Fruit fly (Drosophila melanogaster): Measurements from ENCODE around the gene Tbc1d15-17.

Tbc1d15-17 gene

DNA sequence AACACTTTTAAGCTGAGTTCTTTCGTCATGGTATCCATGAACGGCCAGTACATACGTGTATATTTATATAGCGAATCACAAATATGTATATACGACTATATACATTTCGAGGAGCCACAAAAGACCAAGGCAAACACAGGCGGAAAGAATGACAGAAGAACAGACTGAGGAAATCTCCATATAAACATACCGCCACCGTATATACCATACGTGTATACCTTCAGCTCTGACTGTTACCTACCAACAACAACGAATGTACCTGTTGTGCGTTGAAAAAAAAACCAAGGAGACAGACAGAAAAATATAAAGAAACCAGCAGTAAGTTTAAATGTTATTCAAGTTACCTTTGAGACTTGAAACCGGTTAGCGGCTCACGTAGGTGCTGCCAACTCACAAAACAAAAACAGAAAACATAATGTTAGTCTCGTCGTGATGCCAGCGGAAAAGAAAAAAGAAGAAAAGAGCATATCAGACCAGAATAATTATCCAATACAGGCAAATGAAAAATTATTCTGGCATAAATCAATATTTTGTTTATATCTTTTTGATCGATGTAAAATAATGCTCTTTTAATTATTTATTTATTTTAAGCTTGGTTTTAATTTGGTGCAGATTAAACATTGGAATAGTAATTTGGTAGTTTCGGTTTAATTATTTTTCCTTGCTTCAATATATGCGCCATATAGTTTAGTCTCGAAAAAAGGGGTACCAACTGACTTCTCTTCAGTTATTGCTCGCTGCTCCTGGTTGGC lies 35.3 kb upstream of the Tbc1d15-17 start (continued):
- TF ChIP-seq eg (GFP tag; IDR thresholded peaks at IDR 0.05) (no peak; the same call in 2 of the 3 replicates), lz (GFP tag; optimal IDR thresholded peaks at IDR 0.05) (peak; percentile 45), salr (GFP tag; optimal IDR thresholded peaks at IDR 0.05) (peak in 1 of 2 experiments; percentile 76), CG34406 (GFP tag; optimal IDR thresholded peaks at IDR 0.05) (peak; percentile 50), CG11294 (GFP tag; IDR thresholded peaks at IDR 0.05) (no peak), Smox (GFP tag; optimal IDR thresholded peaks at IDR 0.05) (peak; percentile 52), CG31627 (GFP tag; optimal IDR thresholded peaks at IDR 0.05) (peak; percentile 7), ss (GFP tag; optimal IDR thresholded peaks at IDR 0.05) (peak; percentile 74 to 76), dac (GFP tag; optimal IDR thresholded peaks at IDR 0.05) (peak; percentile 59), CG8632 (GFP tag; optimal IDR thresholded peaks at IDR 0.05) (peak; percentile 34), fd59A (GFP tag; optimal IDR thresholded peaks at IDR 0.05) (no peak), Ets96B (tag; optimal IDR thresholded peaks at IDR 0.05) (peak; percentile 37), topi (GFP tag; optimal IDR thresholded peaks at IDR 0.05) (peak; percentile 13), fd85E (GFP tag; optimal IDR thresholded peaks at IDR 0.05) (no peak), fkh (GFP tag; optimal IDR thresholded peaks at IDR 0.05) (peak; percentile 87), CG32006 (GFP tag; optimal IDR thresholded peaks at IDR 0.05) (peak; percentile 86), Sox15 (GFP tag; optimal IDR thresholded peaks at IDR 0.05) (peak; percentile 37), CG8119 (GFP tag; IDR thresholded peaks at IDR 0.05) (peak; percentile 85; the same call in 2 of the 3 replicates), CG4318 (GFP tag; optimal IDR thresholded peaks at IDR 0.05) (peak; percentile 73), CG3919 (GFP tag; optimal IDR thresholded peaks at IDR 0.05) (peak; percentile 65), Gug (GFP tag; IDR thresholded peaks at IDR 0.05) (no peak), Hr4 (GFP tag; optimal IDR thresholded peaks at IDR 0.05) (peak; percentile 44), Ets21C (GFP tag; optimal IDR thresholded peaks at IDR 0.05) (no peak), CG10669 (GFP tag; optimal IDR thresholded peaks at IDR 0.05) (no peak), Sox14 (GFP tag; optimal IDR thresholded peaks at IDR 0.05) (peak; percentile 48), vri (GFP tag; optimal IDR thresholded peaks at IDR 0.05) (peak; percentile 32), CG15336 (GFP tag; IDR thresholded peaks at IDR 0.05) (peak; percentile 86), CG7368 (GFP tag; optimal IDR thresholded peaks at IDR 0.05) (peak; percentile 21), cyc (GFP tag; optimal IDR thresholded peaks at IDR 0.05) (peak; percentile 46), Eip93F (GFP tag; optimal IDR thresholded peaks at IDR 0.05) (no peak), Lpt (GFP tag; optimal IDR thresholded peaks at IDR 0.05) (peak; percentile 77), pdm3 (GFP tag; optimal IDR thresholded peaks at IDR 0.05) (peak; percentile 75), Blimp-1 (GFP tag; optimal IDR thresholded peaks at IDR 0.05) (no peak), Eip78C (GFP tag) (peak; percentile 84), CG9139 (GFP tag; optimal IDR thresholded peaks at IDR 0.05) (peak; percentile 58), OdsH (GFP tag; optimal IDR thresholded peaks at IDR 0.05) (peak; percentile 81), Hr39 (GFP tag; optimal IDR thresholded peaks at IDR 0.05) (peak; percentile 46), CG11762 (GFP tag; optimal IDR thresholded peaks at IDR 0.05; ENCODE audit: insufficient read depth) (peak; percentile 23), acj6 (GFP tag; optimal IDR thresholded peaks at IDR 0.05) (peak; percentile 70)

DNA sequence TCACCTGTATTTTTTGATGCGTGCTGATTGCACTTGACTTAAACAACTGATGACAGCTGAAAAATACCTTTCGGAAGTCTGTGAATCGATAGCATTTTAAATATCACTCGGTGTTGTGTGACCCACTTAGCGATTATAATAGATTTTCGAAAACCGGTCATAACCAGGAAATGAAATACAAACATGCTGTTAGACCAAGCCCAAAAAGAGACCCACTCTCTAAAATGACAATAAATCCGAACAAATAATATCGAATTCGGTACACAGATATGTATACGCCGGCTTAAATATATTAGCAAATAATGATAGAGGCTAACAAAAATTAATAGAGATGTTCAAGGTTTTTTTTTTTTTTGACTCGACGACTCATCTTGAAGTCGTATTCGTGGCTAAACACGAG lies 31.3 kb upstream of the Tbc1d15-17 start:
- TF ChIP-seq fkh (GFP tag; optimal IDR thresholded peaks at IDR 0.05) (peak; percentile 49), dsx (GFP tag; optimal IDR thresholded peaks at IDR 0.05; ENCODE audit: poor library complexity, severe bottlenecking) (no peak)
